Worm (Caenorhabditis elegans) whole organism, early embryonic: ENCODE results near the gene C28G1.2.

Experiments used
- B0310.2 ChIP-seq: sonication (generic microtip); optimal IDR thresholded peaks from 2 replicates; lab custom pipeline; 2016; ENCODE audit warnings: mild to moderate bottlenecking, missing genetic modification characterization, missing compliant biosample characterization
- F13C5.2 ChIP-seq: sonication (generic microtip); optimal IDR thresholded peaks from 2 replicates; lab custom pipeline; 2017; ENCODE audit warnings: mild to moderate bottlenecking, missing genetic modification characterization, inconsistent platforms, missing compliant biosample characterization
- aly-1 ChIP-seq: sonication (generic microtip); optimal IDR thresholded peaks from 2 replicates; lab custom pipeline; 2016; ENCODE audit warnings: missing genetic modification characterization, missing compliant biosample characterization
- ama-1 ChIP-seq: fragments of 150-350 bp; optimal IDR thresholded peaks from 2 replicates; lab custom pipeline; 2014
- ceh-13 ChIP-seq: fragments of 200-800 bp; sonication (Bioruptor generic); optimal IDR thresholded peaks from 2 replicates; lab custom pipeline; 2018; ENCODE audit warnings: mild to moderate bottlenecking, missing genetic modification characterization, missing compliant biosample characterization
- ceh-36 ChIP-seq: sonication (generic microtip); optimal IDR thresholded peaks from 2 replicates; lab custom pipeline; 2016; ENCODE audit warnings: missing genetic modification characterization, inconsistent platforms, missing compliant biosample characterization
- ets-7 ChIP-seq: sonication (generic microtip); optimal IDR thresholded peaks from 2 replicates; lab custom pipeline; 2016; ENCODE audit warnings: missing genotype, missing genetic modification characterization, missing compliant biosample characterization
- flt-1 ChIP-seq: fragments of 200-800 bp; sonication (Bioruptor generic); IDR thresholded peaks from 2 replicates; pipeline ENCODE4 v1.3.6; 2022; ENCODE audit warnings: missing genetic modification characterization, missing compliant biosample characterization
- hmbx-1 ChIP-seq: sonication (generic microtip); optimal IDR thresholded peaks from 2 replicates; lab custom pipeline; 2016; ENCODE audit warnings: mild to moderate bottlenecking, missing genetic modification characterization, missing compliant biosample characterization
- hmg-4 ChIP-seq: fragments of 200-800 bp; sonication (Bioruptor generic); optimal IDR thresholded peaks from 2 replicates; lab custom pipeline; 2018; ENCODE audit warnings: mild to moderate bottlenecking, missing genetic modification characterization, missing compliant biosample characterization
- hnd-1 ChIP-seq: sonication (generic microtip); optimal IDR thresholded peaks from 2 replicates; lab custom pipeline; 2016; ENCODE audit warnings: missing genetic modification characterization, missing compliant biosample characterization
- pes-1 ChIP-seq: fragments of 200-800 bp; sonication (Bioruptor generic); IDR thresholded peaks from 2 replicates; pipeline ENCODE4 v1.3.6; 2022; ENCODE audit warnings: missing genetic modification reagents, missing genetic modification characterization, missing compliant biosample characterization
- scrt-1 ChIP-seq: fragments of 200-800 bp; sonication (Bioruptor generic); IDR thresholded peaks from 2 replicates; pipeline ENCODE4 v1.3.6; 2022; ENCODE audit warnings: missing genetic modification characterization, missing compliant biosample characterization
- sea-1 ChIP-seq: fragments of 200-800 bp; sonication (Bioruptor generic); conservative IDR thresholded peaks from 2 replicates; pipeline ENCODE4 v1.3.6; 2022; ENCODE audit warnings: missing genetic modification characterization, missing compliant biosample characterization
- tbx-11 ChIP-seq: fragments of 200-800 bp; sonication (Bioruptor generic); IDR thresholded peaks from 2 replicates; pipeline ENCODE4 v1.3.6; 2022; ENCODE audit warnings: missing genetic modification characterization, missing compliant biosample characterization
- tbx-37 ChIP-seq: fragments of 200-800 bp; sonication (Bioruptor generic); conservative IDR thresholded peaks from 2 replicates; pipeline ENCODE4 v1.3.6; 2022; ENCODE audit warnings: missing genetic modification reagents, missing genetic modification characterization, missing compliant biosample characterization
- tra-4 ChIP-seq: sonication (generic microtip); optimal IDR thresholded peaks from 2 replicates; lab custom pipeline; 2017; ENCODE audit warnings: missing genetic modification characterization, missing compliant biosample characterization

C28G1.2 gene

ce11 chrX:8835887-8836348 is at the start of gene C28G1.2:
C28G1.2 (plus strand) TSS chrX:8836016.
- TF ChIP-seq sea-1 (GFP tag; lab: Robert Waterston, UW) (peak; percentile 98), B0310.2 (peak; percentile 96), pes-1 (GFP tag; lab: Robert Waterston, UW) (peak; percentile 97), tra-4 (tag; lab: Kevin White, UChicago) (peak; percentile 95), ceh-13 (GFP tag; lab: Kevin White, UChicago) (peak; percentile 96), hmg-4 (GFP tag; lab: Kevin White, UChicago) (peak; percentile 99), ceh-36 (tag; lab: Kevin White, UChicago) (peak; percentile 96), hnd-1 (peak; percentile 94), tbx-11 (peak; percentile 95), flt-1 (GFP tag; lab: Robert Waterston, UW) (peak; percentile 98), ama-1 (lab: Kevin White, UChicago) (no peak), F13C5.2 (tag; lab: Kevin White, UChicago) (peak; percentile 98), hmbx-1 (tag; lab: Kevin White, UChicago) (peak; percentile 86), aly-1 (tag; lab: Kevin White, UChicago) (peak; percentile 93), ets-7 (tag; lab: Kevin White, UChicago) (peak; percentile 89), scrt-1 (GFP tag; lab: Robert Waterston, UW) (peak; percentile 99), tbx-37 (GFP tag; lab: Robert Waterston, UW) (peak; percentile 99)

- TF ChIP-seq hmg-4 (GFP tag; lab: Kevin White, UChicago) (no peak), ceh-36 (tag; lab: Kevin White, UChicago) (no peak), tbx-11 (no peak), pes-1 (GFP tag; lab: Robert Waterston, UW) (no peak), B0310.2 (no peak), sea-1 (GFP tag; lab: Robert Waterston, UW) (no peak), scrt-1 (GFP tag; lab: Robert Waterston, UW) (no peak), ama-1 (lab: Kevin White, UChicago) (no peak), tbx-37 (GFP tag; lab: Robert Waterston, UW) (no peak), ceh-13 (GFP tag; lab: Kevin White, UChicago) (no peak)
These were observed 49.1 kb upstream of the C28G1.2 start for ce11 chrX:8786687-8787086.

ce11 chrX:8787689-8788222 is 48.1 kb upstream of the C28G1.2 start:
- TF ChIP-seq scrt-1 (GFP tag; lab: Robert Waterston, UW) (no peak), tbx-37 (GFP tag; lab: Robert Waterston, UW) (no peak), pes-1 (GFP tag; lab: Robert Waterston, UW) (no peak), ets-7 (tag; lab: Kevin White, UChicago) (no peak), flt-1 (GFP tag; lab: Robert Waterston, UW) (no peak), ceh-36 (tag; lab: Kevin White, UChicago) (no peak), hmg-4 (GFP tag; lab: Kevin White, UChicago) (no peak), tbx-11 (no peak), ceh-13 (GFP tag; lab: Kevin White, UChicago) (no peak), hmbx-1 (tag; lab: Kevin White, UChicago) (no peak), sea-1 (GFP tag; lab: Robert Waterston, UW) (no peak), B0310.2 (no peak), hnd-1 (no peak), ama-1 (lab: Kevin White, UChicago) (no peak), aly-1 (tag; lab: Kevin White, UChicago) (no peak), F13C5.2 (tag; lab: Kevin White, UChicago) (no peak), tra-4 (tag; lab: Kevin White, UChicago) (no peak)

ce11 chrX:8789014-8789506 is 46.8 kb upstream of the C28G1.2 start, which contains the start of gene unc-27:
unc-27 (plus strand) TSS chrX:8789456.
- TF ChIP-seq B0310.2: no peak

ce11 chrX:8790093-8790492 is 45.7 kb upstream of the C28G1.2 start:
- no peak for TF ChIP-seq sea-1 (GFP tag; lab: Robert Waterston, UW)

- no peak for TF ChIP-seq hmg-4 (GFP tag; lab: Kevin White, UChicago)
- no peak for TF ChIP-seq pes-1 (GFP tag; lab: Robert Waterston, UW)
- TF ChIP-seq tbx-37 (GFP tag; lab: Robert Waterston, UW): no peak
- no peak for TF ChIP-seq hmbx-1 (tag; lab: Kevin White, UChicago)
- TF ChIP-seq sea-1 (GFP tag; lab: Robert Waterston, UW): no peak
- no peak for TF ChIP-seq ama-1 (lab: Kevin White, UChicago)
- no peak for TF ChIP-seq tra-4 (tag; lab: Kevin White, UChicago)
- TF ChIP-seq hnd-1: no peak
These were observed 44.0 kb upstream of the C28G1.2 start, which contains the start of gene chup-1 for ce11 chrX:8791821-8792220. chup-1 (plus strand) TSS chrX:8792160.

- TF ChIP-seq pes-1 (GFP tag; lab: Robert Waterston, UW): peak; percentile 72
- no peak for TF ChIP-seq ceh-36 (tag; lab: Kevin White, UChicago)
- 0 out of 2 replicates have a peak, but pooled peaks have one; percentile 27 for TF ChIP-seq sea-1 (GFP tag; lab: Robert Waterston, UW)
These were observed 39.0 kb upstream of the C28G1.2 start, which contains the start of gene R04E5.7 for ce11 chrX:8796699-8797282. R04E5.7 (minus strand) TSS chrX:8797262.
